Worm (Caenorhabditis elegans) whole organism, midembryonic: ENCODE measurements around the gene str-181.

Experiments used
- T22C8.4 ChIP-seq: fragments of 200-800 bp; sonication (Bioruptor generic); IDR thresholded peaks from 2 replicates; pipeline ENCODE4 v1.3.6; 2022; ENCODE audit warnings: missing genetic modification characterization, missing compliant biosample characterization
- cog-1 ChIP-seq: sonication (generic microtip); optimal IDR thresholded peaks from 2 replicates; lab custom pipeline; 2016; ENCODE audit warnings: missing genetic modification characterization, missing compliant biosample characterization
- flt-1 ChIP-seq: fragments of 200-800 bp; sonication (Bioruptor generic); IDR thresholded peaks from 2 replicates; pipeline ENCODE4 v1.3.6; 2022; ENCODE audit warnings: missing genetic modification characterization, missing compliant biosample characterization
- klf-2 ChIP-seq: fragments of 200-800 bp; sonication (Bioruptor generic); conservative IDR thresholded peaks from 2 replicates; pipeline ENCODE4 v1.3.6; 2022; ENCODE audit warnings: missing genetic modification reagents, missing genetic modification characterization, missing compliant biosample characterization
- med-1 ChIP-seq: sonication (generic microtip); optimal IDR thresholded peaks from 2 replicates; lab custom pipeline; 2017; ENCODE audit warnings: missing genetic modification characterization, mild to moderate bottlenecking, missing compliant biosample characterization, antibody characterized with exemption, missing genetic modification reagents; ENCODE audit not compliant: insufficient read depth
- ref-1 ChIP-seq: fragments of 200-800 bp; sonication (Bioruptor generic); conservative IDR thresholded peaks from 2 replicates; pipeline ENCODE4 v1.3.6; 2022; ENCODE audit warnings: missing genetic modification reagents, missing genetic modification characterization, missing compliant biosample characterization
- tab-1 ChIP-seq: fragments of 200-800 bp; sonication (Bioruptor generic); IDR thresholded peaks from 2 replicates; pipeline ENCODE4 v1.3.6; 2022; ENCODE audit warnings: missing genetic modification characterization, missing compliant biosample characterization
- ztf-23 ChIP-seq: fragments of 200-800 bp; sonication (Bioruptor generic); IDR thresholded peaks from 2 replicates; pipeline ENCODE4 v1.3.6; 2022; ENCODE audit warnings: missing genetic modification reagents, missing genetic modification characterization, missing compliant biosample characterization
- ztf-29 ChIP-seq: fragments of 200-800 bp; sonication (Bioruptor generic); IDR thresholded peaks from 2 replicates; pipeline ENCODE4 v1.3.6; 2022; ENCODE audit warnings: missing genetic modification reagents, missing genetic modification characterization, missing compliant biosample characterization

- TF ChIP-seq med-1 (GFP tag; lab: Kevin White, UChicago) = no peak
- no peak for TF ChIP-seq flt-1 (GFP tag; lab: Robert Waterston, UW)
- no peak for TF ChIP-seq T22C8.4 (GFP tag; lab: Robert Waterston, UW)
- no peak for TF ChIP-seq tab-1
- TF ChIP-seq ref-1 (GFP tag; lab: Robert Waterston, UW) = no peak
- no peak for TF ChIP-seq klf-2 (GFP tag; lab: Robert Waterston, UW)
- TF ChIP-seq cog-1 (tag; lab: Kevin White, UChicago) = no peak
- no peak for TF ChIP-seq ztf-29
- TF ChIP-seq ztf-23 (GFP tag; lab: Robert Waterston, UW) = no peak
These were observed 36.3 kb upstream of the str-181 start, which contains the start of gene gpa-13 for ce11 chrV:12754839-12755238.
